Fruit fly (Drosophila melanogaster) whole organism, embryonic: Measurements from ENCODE around the gene CG15894.

ENCODE experiments used
- ATbp ChIP-seq: fragments of 200-800 bp; sonication (Bioruptor generic); optimal IDR thresholded peaks from 2 replicates; lab custom pipeline; 2017; ENCODE audit warnings: missing biosample characterization, mild to moderate bottlenecking, missing genetic modification characterization, missing genetic modification reagents
- Ada2b ChIP-seq: fragments of 200-800 bp; sonication (Bioruptor generic); IDR thresholded peaks from 2 replicates; pipeline ENCODE4 v1.3.6; 2022; ENCODE audit warnings: missing biosample characterization, missing genetic modification characterization
- Awh ChIP-seq: fragments of 200-800 bp; sonication (Bioruptor generic); IDR thresholded peaks from 2 replicates; pipeline ENCODE4, ENCODE4 v1.3.6; 2022; ENCODE audit warnings: missing biosample characterization, missing genetic modification characterization
- CG10267 ChIP-seq: fragments of 200-800 bp; sonication (Bioruptor generic); optimal IDR thresholded peaks from 2 replicates; lab custom pipeline; 2018; ENCODE audit warnings: missing biosample characterization, mild to moderate bottlenecking, missing genetic modification characterization, moderate library complexity
- CG11456 ChIP-seq: fragments of 200-800 bp; sonication (Bioruptor generic); IDR thresholded peaks from 3 replicates; pipeline ENCODE4 v1.3.6; 2022; ENCODE audit warnings: missing biosample characterization, missing genetic modification characterization
- CG12071 ChIP-seq: fragments of 200-800 bp; sonication (Bioruptor generic); optimal IDR thresholded peaks from 3 replicates; lab custom pipeline; 2018; ENCODE audit warnings: missing biosample characterization, mild to moderate bottlenecking, missing genetic modification characterization
- CG12155 ChIP-seq: fragments of 200-800 bp; sonication (Bioruptor generic); optimal IDR thresholded peaks from 3 replicates; lab custom pipeline; 2016; ENCODE audit warnings: missing biosample characterization, missing genetic modification characterization
- CG12659 ChIP-seq: fragments of 200-800 bp; sonication (Bioruptor generic); optimal IDR thresholded peaks from 3 replicates; lab custom pipeline; 2017; ENCODE audit warnings: mild to moderate bottlenecking, missing biosample characterization, missing genetic modification reagents, missing genetic modification characterization
- CG17328 ChIP-seq: fragments of 200-800 bp; sonication (Bioruptor generic); IDR thresholded peaks from 2 replicates; pipeline ENCODE4 v1.3.6; 2022; ENCODE audit warnings: missing biosample characterization, missing genetic modification characterization
- CG18011 ChIP-seq: fragments of 200-800 bp; sonication (Bioruptor generic); optimal IDR thresholded peaks from 2 replicates; lab custom pipeline; 2017; ENCODE audit warnings: missing biosample characterization, missing genetic modification characterization, mild to moderate bottlenecking, moderate library complexity, missing genotype
- CG18476 ChIP-seq: fragments of 200-800 bp; sonication (Bioruptor generic); optimal IDR thresholded peaks from 2 replicates; lab custom pipeline; 2016; ENCODE audit warnings: missing biosample characterization, mild to moderate bottlenecking, missing genetic modification characterization
- CG33557 ChIP-seq: fragments of 200-800 bp; sonication (Bioruptor generic); optimal IDR thresholded peaks from 2 replicates; lab custom pipeline; 2019; ENCODE audit warnings: missing biosample characterization, mild to moderate bottlenecking, missing genetic modification characterization, moderate library complexity
- CG4820 ChIP-seq: fragments of 200-800 bp; sonication (Bioruptor generic); optimal IDR thresholded peaks from 3 replicates; lab custom pipeline; 2016; ENCODE audit warnings: missing biosample characterization, missing genetic modification characterization
- CG7786 ChIP-seq: fragments of 200-800 bp; sonication (Bioruptor generic); optimal IDR thresholded peaks from 2 replicates; lab custom pipeline; 2016; ENCODE audit warnings: missing biosample characterization, missing genetic modification characterization
- CG8944 ChIP-seq: fragments of 200-800 bp; sonication (Bioruptor generic); optimal IDR thresholded peaks from 3 replicates; lab custom pipeline; 2016; ENCODE audit warnings: missing biosample characterization, missing genetic modification characterization
- Camta ChIP-seq: fragments of 200-800 bp; sonication (Bioruptor generic); optimal IDR thresholded peaks from 2 replicates; lab custom pipeline; 2016; ENCODE audit warnings: missing biosample characterization, missing genetic modification characterization
- D19A ChIP-seq: fragments of 200-800 bp; optimal IDR thresholded peaks from 3 replicates; lab custom pipeline; 2019; ENCODE audit warnings: missing biosample characterization, mild to moderate bottlenecking, missing genetic modification characterization, moderate library complexity
- Dip3 ChIP-seq: fragments of 200-800 bp; sonication (Bioruptor generic); optimal IDR thresholded peaks from 3 replicates; lab custom pipeline; 2016; ENCODE audit warnings: missing biosample characterization, missing genetic modification characterization
- Dll ChIP-seq: fragments of 200-800 bp; sonication (Bioruptor generic); IDR thresholded peaks from 4 replicates; pipeline ENCODE4 v1.3.6; 2022; ENCODE audit warnings: missing biosample characterization, missing genetic modification characterization; ENCODE audit not compliant: partially characterized antibody
- Doc2 ChIP-seq: fragments of 200-800 bp; sonication (Bioruptor generic); IDR thresholded peaks from 2 replicates; pipeline ENCODE4 v1.3.6; 2022; ENCODE audit warnings: missing biosample characterization, missing genetic modification characterization
- Dref ChIP-seq: fragments of 200-800 bp; sonication (Bioruptor generic); IDR thresholded peaks from 2 replicates; pipeline ENCODE4 v1.3.6; 2022; ENCODE audit warnings: missing biosample characterization, missing genetic modification characterization
- Gug ChIP-seq: fragments of 200-800 bp; sonication (Bioruptor generic); IDR thresholded peaks from 4 replicates; pipeline ENCODE4 v1.3.6; 2022; ENCODE audit warnings: missing biosample characterization, missing genetic modification characterization
- HLH3B ChIP-seq: fragments of 200-800 bp; sonication (Bioruptor generic); IDR thresholded peaks from 2 replicates; pipeline ENCODE4 v1.3.6; 2022; ENCODE audit warnings: missing biosample characterization, missing genetic modification characterization
- Hmr ChIP-seq: fragments of 200-800 bp; sonication (Bioruptor generic); optimal IDR thresholded peaks from 3 replicates; lab custom pipeline; 2017; ENCODE audit warnings: mild to moderate bottlenecking, missing biosample characterization, missing genetic modification reagents, missing genetic modification characterization
- Hr3 ChIP-seq: fragments of 200-800 bp; sonication (Bioruptor generic); optimal IDR thresholded peaks from 3 replicates; lab custom pipeline; 2016; ENCODE audit warnings: missing biosample characterization, missing genetic modification characterization
- Mrtf ChIP-seq: fragments of 200-800 bp; sonication (Bioruptor generic); IDR thresholded peaks from 3 replicates; pipeline ENCODE4 v1.3.6; 2022; ENCODE audit warnings: missing biosample characterization, missing genetic modification characterization
- Oli ChIP-seq: fragments of 200-800 bp; sonication (Bioruptor generic); optimal IDR thresholded peaks from 2 replicates; lab custom pipeline; 2018; ENCODE audit warnings: missing biosample characterization, mild to moderate bottlenecking, missing genetic modification characterization, moderate library complexity
- Six4 ChIP-seq: fragments of 200-800 bp; sonication (Bioruptor generic); optimal IDR thresholded peaks from 2 replicates; lab custom pipeline; 2016; ENCODE audit warnings: missing biosample characterization, missing genetic modification characterization
- Taf1 ChIP-seq: fragments of 200-800 bp; sonication (Bioruptor generic); IDR thresholded peaks from 2 replicates; pipeline ENCODE4 v1.3.6; 2022; ENCODE audit warnings: missing biosample characterization, missing genetic modification characterization
- Vsx1 ChIP-seq: fragments of 200-800 bp; sonication (Bioruptor generic); optimal IDR thresholded peaks from 2 replicates; lab custom pipeline; 2017; ENCODE audit warnings: missing biosample characterization, mild to moderate bottlenecking, missing genetic modification characterization, missing genetic modification reagents
- chm ChIP-seq: fragments of 200-800 bp; sonication (Bioruptor generic); IDR thresholded peaks from 2 replicates; pipeline ENCODE4 v1.3.6; 2022; ENCODE audit warnings: missing biosample characterization, missing genetic modification characterization
- eyg ChIP-seq: fragments of 200-800 bp; sonication (Bioruptor generic); optimal IDR thresholded peaks from 3 replicates; lab custom pipeline; 2016; ENCODE audit warnings: missing biosample characterization, missing genetic modification characterization
- fru ChIP-seq: fragments of >200 bp; optimal IDR thresholded peaks from 2 replicates; lab custom pipeline; 2017
- gfzf ChIP-seq: fragments of 200-800 bp; sonication (Bioruptor generic); optimal IDR thresholded peaks from 2 replicates; lab custom pipeline; 2016; ENCODE audit warnings: missing biosample characterization, mild to moderate bottlenecking, missing genetic modification characterization, moderate library complexity
- gt ChIP-seq: fragments of 200-800 bp; sonication (Bioruptor generic); IDR thresholded peaks from 2 replicates; pipeline ENCODE4 v1.3.6; 2022; ENCODE audit warnings: missing biosample characterization, missing genetic modification characterization
- lab ChIP-seq: fragments of 200-800 bp; sonication (Bioruptor generic); optimal IDR thresholded peaks from 3 replicates; lab custom pipeline; 2017; ENCODE audit warnings: missing biosample characterization, missing genetic modification characterization, mild to moderate bottlenecking, moderate library complexity, missing genetic modification reagents
- mam ChIP-seq: fragments of 200-800 bp; sonication (Bioruptor generic); optimal IDR thresholded peaks from 3 replicates; lab custom pipeline; 2016; ENCODE audit warnings: missing biosample characterization, missing genetic modification characterization
- mirr ChIP-seq: fragments of 200-800 bp; sonication (Bioruptor generic); optimal IDR thresholded peaks from 3 replicates; lab custom pipeline; 2018; ENCODE audit warnings: missing biosample characterization, mild to moderate bottlenecking, missing genetic modification characterization
- nerfin-1 ChIP-seq: fragments of 200-800 bp; sonication (Bioruptor generic); optimal IDR thresholded peaks from 3 replicates; lab custom pipeline; 2019; ENCODE audit warnings: missing biosample characterization, mild to moderate bottlenecking, missing genetic modification characterization, moderate library complexity
- onecut ChIP-seq: fragments of 200-800 bp; sonication (Bioruptor generic); IDR thresholded peaks from 2 replicates; pipeline ENCODE4 v1.3.6; 2022; ENCODE audit warnings: missing biosample characterization, missing genetic modification characterization
- pan ChIP-seq, 4 experiments: fragments of >200 bp in 3 of 4; fragments of 200-800 bp in 1 of 4; sonication (Bioruptor generic) in 1 of 4; optimal IDR thresholded peaks in 3 of 4; IDR thresholded peaks in 1 of 4; 2 replicates each; pipeline versions ENCODE4 v1.3.6 to Lab custom; 2017 to 2022; ENCODE audit warnings: missing biosample characterization in 2 of 4, missing genetic modification characterization in 2 of 4, mixed read lengths in 1 of 4
- run ChIP-seq: fragments of 200-800 bp; sonication (Bioruptor generic); optimal IDR thresholded peaks from 3 replicates; lab custom pipeline; 2018; ENCODE audit warnings: missing biosample characterization, mild to moderate bottlenecking, missing genetic modification characterization
- schlank ChIP-seq: fragments of 200-800 bp; sonication (Bioruptor generic); optimal IDR thresholded peaks from 2 replicates; lab custom pipeline; 2018; ENCODE audit warnings: missing biosample characterization, mild to moderate bottlenecking, missing genetic modification characterization
- seq ChIP-seq: fragments of 200-800 bp; sonication (Bioruptor generic); IDR thresholded peaks from 2 replicates; pipeline ENCODE4 v1.3.6; 2022; ENCODE audit warnings: missing biosample characterization, missing genetic modification characterization
- sim ChIP-seq: fragments of 200-800 bp; sonication (Bioruptor generic); IDR thresholded peaks from 2 replicates; pipeline ENCODE4 v1.3.6; 2022; ENCODE audit warnings: missing biosample characterization, missing genetic modification characterization
- sima ChIP-seq: fragments of 200-800 bp; sonication (Bioruptor generic); optimal IDR thresholded peaks from 2 replicates; lab custom pipeline; 2016; ENCODE audit warnings: missing biosample characterization, missing genetic modification characterization
- unpg ChIP-seq: fragments of 200-800 bp; sonication (Bioruptor generic); optimal IDR thresholded peaks from 3 replicates; lab custom pipeline; 2018; ENCODE audit warnings: missing biosample characterization, mild to moderate bottlenecking, missing genetic modification characterization, moderate library complexity
- wdn ChIP-seq: fragments of 200-800 bp; sonication (Bioruptor generic); IDR thresholded peaks from 2 replicates; pipeline ENCODE4 v1.3.6; 2022; ENCODE audit warnings: missing biosample characterization, missing genetic modification characterization
- z ChIP-seq: fragments of 200-800 bp; sonication (Bioruptor generic); IDR thresholded peaks from 3 replicates; pipeline ENCODE4 v1.3.6; 2022; ENCODE audit warnings: missing biosample characterization, missing genetic modification characterization

CG15894 gene

DNA sequence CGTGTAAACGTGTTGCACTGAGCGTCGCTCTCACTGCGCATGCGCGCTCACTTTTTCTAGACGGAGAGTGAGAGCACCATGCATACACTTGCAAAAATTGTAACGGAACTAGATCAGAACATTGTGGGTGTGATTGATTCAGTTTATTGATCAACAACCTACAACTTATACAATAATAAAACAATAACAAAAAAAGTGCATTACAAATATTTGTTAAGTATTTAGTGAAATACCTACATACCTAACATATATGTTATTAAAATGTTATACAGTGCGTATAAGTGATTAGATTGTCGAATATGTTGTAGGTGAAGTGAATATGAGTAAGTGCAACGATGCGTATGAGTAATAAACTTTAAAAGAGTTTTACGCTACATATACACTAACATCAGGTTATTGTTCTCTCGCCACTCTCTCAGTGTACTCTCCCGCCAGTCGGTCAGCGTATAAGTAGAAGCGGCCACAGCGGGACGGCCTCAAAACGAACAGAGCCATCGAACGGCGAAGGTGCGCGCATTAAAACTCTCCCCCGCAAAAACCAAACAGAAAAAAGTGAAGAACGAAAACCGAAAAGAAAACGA is 21.4 kb downstream of the CG15894 start, which contains the start of gene CG42240 (continued):
- TF ChIP-seq Dll, result no peak
- peak; percentile 39 for TF ChIP-seq CG8944 (GFP tag; lab: Kevin White, UChicago)
- no peak for TF ChIP-seq z (GFP tag; lab: Robert Waterston, UW)
- TF ChIP-seq CG18011 (GFP tag; lab: Kevin White, UChicago), result peak; percentile 74
- peak; percentile 85 for TF ChIP-seq unpg (GFP tag; lab: Kevin White, UChicago)
- TF ChIP-seq mirr (GFP tag; lab: Kevin White, UChicago), result peak; percentile 60
- no peak for TF ChIP-seq pan (optimal IDR thresholded peaks at IDR 0.05; lab: Kevin White, UChicago)
- peak in 1 of 2 experiments; percentile 73 for TF ChIP-seq pan (GFP tag; optimal IDR thresholded peaks at IDR 0.05 in 1 of 2, IDR thresholded peaks at IDR 0.05 in 1 of 2)
- TF ChIP-seq Hmr (GFP tag; lab: Kevin White, UChicago), result peak; percentile 94
- peak; percentile 63; the same call in 2 of the 4 replicates for TF ChIP-seq Gug
- TF ChIP-seq Ada2b (GFP tag; lab: Robert Waterston, UW), result peak; percentile 76
- peak; percentile 72 for TF ChIP-seq onecut (GFP tag; lab: Robert Waterston, UW)
- 0 out of 3 replicates have a peak, but pooled peaks have one; percentile 58 for TF ChIP-seq CG11456 (GFP tag; lab: Robert Waterston, UW)
- TF ChIP-seq Taf1, result peak; percentile 19; the same call in 1 of the 2 replicates
- peak; percentile 65; the same call in 1 of the 2 replicates for TF ChIP-seq Awh
- TF ChIP-seq sima (GFP tag; lab: Kevin White, UChicago), result peak; percentile 16
- peak; percentile 90 for TF ChIP-seq Hr3
- no peak; the same call in 2 of the 3 replicates for TF ChIP-seq Mrtf (GFP tag; lab: Robert Waterston, UW)
- no peak for TF ChIP-seq sim (GFP tag; lab: Robert Waterston, UW)
- TF ChIP-seq schlank, result peak; percentile 14
- 0 out of 2 replicates have a peak, but pooled peaks have one; percentile 23 for TF ChIP-seq gt (GFP tag; lab: Robert Waterston, UW)
- TF ChIP-seq CG12071 (GFP tag; lab: Kevin White, UChicago), result peak; percentile 78
- TF ChIP-seq chm (GFP tag; lab: Robert Waterston, UW), result 0 out of 2 replicates have a peak, but pooled peaks have one; percentile 24
- peak; percentile 96 for TF ChIP-seq CG12659 (GFP tag; lab: Kevin White, UChicago)
- TF ChIP-seq gfzf (GFP tag; lab: Kevin White, UChicago), result no peak
- TF ChIP-seq ATbp (GFP tag; lab: Kevin White, UChicago), result peak; percentile 87
- no peak for TF ChIP-seq fru
- TF ChIP-seq run (tag; lab: Kevin White, UChicago), result peak; percentile 84
- TF ChIP-seq CG4820 (GFP tag; lab: Kevin White, UChicago), result peak; percentile 83
- peak; percentile 29 for TF ChIP-seq Dip3
- peak; percentile 87 for TF ChIP-seq CG18476 (GFP tag; lab: Kevin White, UChicago)
- TF ChIP-seq HLH3B (GFP tag; lab: Robert Waterston, UW), result peak; percentile 83
- peak; percentile 95 for TF ChIP-seq Oli
- TF ChIP-seq CG12155, result peak; percentile 75
- TF ChIP-seq Camta, result peak; percentile 86
- TF ChIP-seq Doc2 (GFP tag; lab: Robert Waterston, UW), result no peak
- peak; percentile 84 for TF ChIP-seq Six4 (GFP tag; lab: Kevin White, UChicago)
- TF ChIP-seq wdn (GFP tag; lab: Robert Waterston, UW), result 0 out of 2 replicates have a peak, but pooled peaks have one; percentile 19
- TF ChIP-seq CG33557 (GFP tag; lab: Kevin White, UChicago), result peak; percentile 71
- peak; percentile 52 for TF ChIP-seq eyg (GFP tag; lab: Kevin White, UChicago)
- peak; percentile 87 for TF ChIP-seq CG10267 (tag; lab: Kevin White, UChicago)
- peak; percentile 89 for TF ChIP-seq lab
- TF ChIP-seq nerfin-1 (tag; lab: Kevin White, UChicago), result peak; percentile 89
- peak; percentile 78 for TF ChIP-seq Vsx1 (GFP tag; lab: Kevin White, UChicago)
- peak; percentile 71 for TF ChIP-seq mam (GFP tag; lab: Kevin White, UChicago)
- peak; percentile 84 for TF ChIP-seq seq (GFP tag; lab: Robert Waterston, UW)
- no peak for TF ChIP-seq Dref (GFP tag; lab: Robert Waterston, UW)
- peak; percentile 67 for TF ChIP-seq CG7786 (GFP tag; lab: Kevin White, UChicago)
- peak; percentile 51; the same call in 1 of the 2 replicates for TF ChIP-seq CG17328 (GFP tag; lab: Robert Waterston, UW)
- peak; percentile 90 for TF ChIP-seq D19A (tag; lab: Kevin White, UChicago)
